Fruit fly (Drosophila melanogaster) whole organism, embryonic: ENCODE data around the gene CG11679.

Experiments used
- ATbp ChIP-seq: fragments of 200-800 bp; sonication (Bioruptor generic); optimal IDR thresholded peaks from 2 replicates; lab custom pipeline; 2017; ENCODE audit warnings: missing biosample characterization, mild to moderate bottlenecking, missing genetic modification characterization, missing genetic modification reagents
- Aef1 ChIP-seq: fragments of 200-800 bp; sonication (Bioruptor generic); IDR thresholded peaks from 3 replicates; pipeline ENCODE4 v1.3.6; 2022; ENCODE audit warnings: missing biosample characterization, missing genetic modification characterization
- B-H2 ChIP-seq: fragments of 200-800 bp; sonication (Bioruptor generic); optimal IDR thresholded peaks from 2 replicates; lab custom pipeline; 2018; ENCODE audit warnings: missing biosample characterization, mild to moderate bottlenecking, missing genetic modification characterization
- C15 ChIP-seq: fragments of 200-800 bp; sonication (Bioruptor generic); IDR thresholded peaks from 3 replicates; pipeline ENCODE4 v1.3.6; 2022; ENCODE audit warnings: missing biosample characterization, missing genetic modification characterization
- CG10366 ChIP-seq: fragments of 200-800 bp; sonication (Bioruptor generic); IDR thresholded peaks from 2 replicates; pipeline ENCODE4 v1.3.6; 2022; ENCODE audit warnings: missing biosample characterization, missing genetic modification characterization
- CG10959 ChIP-seq: fragments of 200-800 bp; sonication (Bioruptor generic); IDR thresholded peaks from 2 replicates; pipeline ENCODE4 v1.3.6; 2022; ENCODE audit warnings: missing biosample characterization, missing genetic modification characterization
- CG11504 ChIP-seq: fragments of 200-800 bp; sonication (Bioruptor generic); optimal IDR thresholded peaks from 3 replicates; lab custom pipeline; 2019; ENCODE audit warnings: missing biosample characterization, mild to moderate bottlenecking, missing genetic modification characterization, moderate library complexity
- CG11696 ChIP-seq: fragments of 200-800 bp; sonication (Bioruptor generic); IDR thresholded peaks from 2 replicates; pipeline ENCODE4 v1.3.6; 2022; ENCODE audit warnings: missing biosample characterization, missing genetic modification characterization
- CG13424 ChIP-seq: fragments of 200-800 bp; sonication (Bioruptor generic); optimal IDR thresholded peaks from 2 replicates; lab custom pipeline; 2019; ENCODE audit warnings: missing biosample characterization, mild to moderate bottlenecking, missing genetic modification characterization, moderate library complexity
- CG1529 ChIP-seq: fragments of 200-800 bp; sonication (Bioruptor generic); optimal IDR thresholded peaks from 3 replicates; lab custom pipeline; 2018; ENCODE audit warnings: missing biosample characterization, missing genetic modification characterization
- CG1603 ChIP-seq: fragments of 200-800 bp; sonication (Bioruptor generic); optimal IDR thresholded peaks from 2 replicates; lab custom pipeline; 2019; ENCODE audit warnings: missing biosample characterization, mild to moderate bottlenecking, missing genetic modification characterization, moderate library complexity
- CG1647 ChIP-seq: fragments of 200-800 bp; sonication (Bioruptor generic); optimal IDR thresholded peaks from 3 replicates; lab custom pipeline; 2016; ENCODE audit warnings: missing biosample characterization, missing genetic modification characterization
- CG16815 ChIP-seq: fragments of 200-800 bp; sonication (Bioruptor generic); optimal IDR thresholded peaks from 3 replicates; lab custom pipeline; 2017; ENCODE audit warnings: missing biosample characterization, mild to moderate bottlenecking, missing genetic modification characterization
- CG17186 ChIP-seq: fragments of 200-800 bp; sonication (Bioruptor generic); optimal IDR thresholded peaks from 3 replicates; lab custom pipeline; 2017; ENCODE audit warnings: missing biosample characterization, missing genetic modification reagents, missing genetic modification characterization
- CG18599 ChIP-seq: fragments of 200-800 bp; sonication (Bioruptor generic); optimal IDR thresholded peaks from 3 replicates; lab custom pipeline; 2017; ENCODE audit warnings: missing biosample characterization, missing genetic modification characterization, mild to moderate bottlenecking, moderate library complexity, missing genetic modification reagents
- CG42726 ChIP-seq: fragments of 200-800 bp; sonication (Bioruptor generic); IDR thresholded peaks from 2 replicates; pipeline ENCODE4 v1.3.6; 2022; ENCODE audit warnings: missing biosample characterization, missing genetic modification characterization; ENCODE audit not compliant: partially characterized antibody
- CG4282 ChIP-seq: fragments of 200-800 bp; sonication (Bioruptor generic); optimal IDR thresholded peaks from 2 replicates; lab custom pipeline; 2016; ENCODE audit warnings: missing biosample characterization, missing genetic modification characterization
- CG6683 ChIP-seq: fragments of 200-800 bp; sonication (Bioruptor generic); optimal IDR thresholded peaks from 2 replicates; lab custom pipeline; 2017; ENCODE audit warnings: missing biosample characterization, mild to moderate bottlenecking, missing genetic modification characterization, missing genetic modification reagents
- CG7839 ChIP-seq: fragments of 200-800 bp; sonication (Bioruptor generic); optimal IDR thresholded peaks from 3 replicates; lab custom pipeline; 2018; ENCODE audit warnings: missing biosample characterization, mild to moderate bottlenecking, missing genetic modification characterization, moderate library complexity
- CG8359 ChIP-seq: fragments of 200-800 bp; sonication (Bioruptor generic); optimal IDR thresholded peaks from 2 replicates; lab custom pipeline; 2017; ENCODE audit warnings: missing biosample characterization, mild to moderate bottlenecking, missing genetic modification characterization, borderline replicate concordance
- CG8765 ChIP-seq: fragments of 200-800 bp; sonication (Bioruptor generic); IDR thresholded peaks from 2 replicates; pipeline ENCODE4 v1.3.6; 2022; ENCODE audit warnings: missing biosample characterization, missing genetic modification characterization
- CTCF ChIP-seq: fragments of 200-800 bp; sonication (Bioruptor generic); optimal IDR thresholded peaks from 2 replicates; lab custom pipeline; 2017; ENCODE audit warnings: missing biosample characterization, mild to moderate bottlenecking, missing genetic modification characterization, moderate library complexity
- Dip2 ChIP-seq: fragments of 200-800 bp; sonication (Bioruptor generic); IDR thresholded peaks from 2 replicates; pipeline ENCODE4 v1.3.6; 2022; ENCODE audit warnings: missing biosample characterization, missing genetic modification characterization
- Doc2 ChIP-seq: fragments of 200-800 bp; sonication (Bioruptor generic); IDR thresholded peaks from 2 replicates; pipeline ENCODE4 v1.3.6; 2022; ENCODE audit warnings: missing biosample characterization, missing genetic modification characterization
- Doc3 ChIP-seq: fragments of 200-800 bp; sonication (Bioruptor generic); IDR thresholded peaks from 3 replicates; pipeline ENCODE4 v1.3.6; 2022; ENCODE audit warnings: missing biosample characterization, missing genetic modification characterization; ENCODE audit not compliant: partially characterized antibody
- ERR ChIP-seq: fragments of 200-800 bp; sonication (Bioruptor generic); optimal IDR thresholded peaks from 2 replicates; lab custom pipeline; 2016; ENCODE audit warnings: missing biosample characterization, missing genetic modification characterization
- Lhr ChIP-seq: fragments of 200-800 bp; sonication (Bioruptor generic); optimal IDR thresholded peaks from 3 replicates; lab custom pipeline; 2017; ENCODE audit warnings: mild to moderate bottlenecking, missing biosample characterization, missing genetic modification reagents, missing genetic modification characterization
- Mad ChIP-seq: fragments of 200-800 bp; sonication (Bioruptor generic); optimal IDR thresholded peaks from 2 replicates; lab custom pipeline; 2016; ENCODE audit warnings: missing biosample characterization, missing genetic modification characterization
- Nf-YA ChIP-seq: fragments of 200-800 bp; sonication (Bioruptor generic); IDR thresholded peaks from 2 replicates; pipeline ENCODE4 v1.3.6; 2022; ENCODE audit warnings: missing biosample characterization, missing genetic modification characterization
- Opbp ChIP-seq: fragments of 200-800 bp; sonication (Bioruptor generic); IDR thresholded peaks from 3 replicates; pipeline ENCODE4 v1.3.6; 2022; ENCODE audit warnings: missing biosample characterization, missing genetic modification characterization; ENCODE audit not compliant: partially characterized antibody
- Poxn ChIP-seq: fragments of 200-800 bp; sonication (Bioruptor generic); IDR thresholded peaks from 2 replicates; pipeline ENCODE4 v1.3.6; 2022; ENCODE audit warnings: missing biosample characterization, missing genetic modification characterization
- Ptx1 ChIP-seq: fragments of 200-800 bp; sonication (Bioruptor generic); IDR thresholded peaks from 2 replicates; pipeline ENCODE4 v1.3.6; 2022; ENCODE audit warnings: missing biosample characterization, missing genetic modification characterization
- Rfx ChIP-seq: fragments of 200-800 bp; sonication (Bioruptor generic); IDR thresholded peaks from 2 replicates; pipeline ENCODE4 v1.3.6; 2022; ENCODE audit warnings: missing biosample characterization, missing genetic modification characterization
- Xbp1 ChIP-seq: fragments of 200-800 bp; sonication (Bioruptor generic); optimal IDR thresholded peaks from 3 replicates; lab custom pipeline; 2016; ENCODE audit warnings: missing biosample characterization, mild to moderate bottlenecking, missing genetic modification characterization
- ac ChIP-seq: fragments of 200-800 bp; sonication (Bioruptor generic); optimal IDR thresholded peaks from 3 replicates; lab custom pipeline; 2017; ENCODE audit warnings: missing biosample characterization, mild to moderate bottlenecking, missing genetic modification characterization
- bigmax ChIP-seq: fragments of 200-800 bp; sonication (Bioruptor generic); optimal IDR thresholded peaks from 2 replicates; lab custom pipeline; 2018; ENCODE audit warnings: missing biosample characterization, mild to moderate bottlenecking, missing genetic modification characterization
- chif ChIP-seq, 2 experiments: fragments of 200-800 bp; sonication (Bioruptor generic); optimal IDR thresholded peaks; 3 replicates each; lab custom pipeline; 2016; ENCODE audit warnings: missing biosample characterization in 2 of 2, missing genetic modification characterization in 2 of 2
- ci ChIP-seq: fragments of 200-800 bp; sonication (Bioruptor generic); IDR thresholded peaks from 3 replicates; pipeline ENCODE4 v1.3.6; 2022; ENCODE audit warnings: missing biosample characterization, missing genetic modification characterization
- crol ChIP-seq: fragments of 200-800 bp; sonication (Bioruptor generic); IDR thresholded peaks from 2 replicates; pipeline ENCODE4 v1.3.6; 2022; ENCODE audit warnings: missing biosample characterization, missing genetic modification characterization
- crp ChIP-seq, 2 experiments: fragments of 200-800 bp; sonication (Bioruptor generic); optimal IDR thresholded peaks; 2 replicates in 1 of 2; 3 replicates in 1 of 2; lab custom pipeline; 2017; ENCODE audit warnings: missing biosample characterization in 2 of 2, missing genetic modification characterization in 2 of 2, mild to moderate bottlenecking in 1 of 2, moderate library complexity in 1 of 2
- fd96Cb ChIP-seq: fragments of 200-800 bp; sonication (Bioruptor generic); optimal IDR thresholded peaks from 2 replicates; lab custom pipeline; 2018; ENCODE audit warnings: missing biosample characterization, mild to moderate bottlenecking, missing genetic modification characterization, moderate library complexity
- ind ChIP-seq: fragments of 200-800 bp; sonication (Bioruptor generic); optimal IDR thresholded peaks from 3 replicates; lab custom pipeline; 2016; ENCODE audit warnings: missing biosample characterization, missing genetic modification characterization
- jigr1 ChIP-seq: fragments of 200-800 bp; sonication (Bioruptor generic); IDR thresholded peaks from 3 replicates; pipeline ENCODE4 v1.3.6; 2022; ENCODE audit warnings: missing biosample characterization, missing genetic modification characterization
- nerfin-1 ChIP-seq: fragments of 200-800 bp; sonication (Bioruptor generic); optimal IDR thresholded peaks from 3 replicates; lab custom pipeline; 2019; ENCODE audit warnings: missing biosample characterization, mild to moderate bottlenecking, missing genetic modification characterization, moderate library complexity
- ro ChIP-seq: fragments of 200-800 bp; sonication (Bioruptor generic); IDR thresholded peaks from 2 replicates; pipeline ENCODE4 v1.3.6; 2022; ENCODE audit warnings: missing biosample characterization, missing genetic modification characterization
- sens ChIP-seq: fragments of 200-800 bp; sonication (Bioruptor generic); peaks from one replicate; lab custom pipeline; 2016; ENCODE audit warnings: missing biosample characterization, missing genetic modification characterization
- shn ChIP-seq: fragments of 200-800 bp; sonication (Bioruptor generic); optimal IDR thresholded peaks from 3 replicates; lab custom pipeline; 2016; ENCODE audit warnings: missing biosample characterization, missing genetic modification characterization
- sisA ChIP-seq: fragments of 200-800 bp; sonication (Bioruptor generic); IDR thresholded peaks from 2 replicates; pipeline ENCODE4 v1.3.6; 2022; ENCODE audit warnings: missing biosample characterization, missing genetic modification characterization
- sna ChIP-seq: fragments of 200-800 bp; sonication (Bioruptor generic); IDR thresholded peaks from 2 replicates; pipeline ENCODE4 v1.3.6; 2022; ENCODE audit warnings: missing biosample characterization, missing genetic modification characterization; ENCODE audit not compliant: partially characterized antibody
- tll ChIP-seq, 2 experiments: fragments of 200-800 bp in 1 of 2; fragments of >200 bp in 1 of 2; sonication (Bioruptor generic) in 1 of 2; optimal IDR thresholded peaks; 2 replicates each; lab custom pipeline; 2017 to 2019; ENCODE audit warnings: missing biosample characterization in 2 of 2, missing genetic modification characterization in 2 of 2, mild to moderate bottlenecking in 1 of 2, moderate library complexity in 1 of 2
- trem ChIP-seq: fragments of 200-800 bp; optimal IDR thresholded peaks from 3 replicates; lab custom pipeline; 2019; ENCODE audit warnings: missing biosample characterization, mild to moderate bottlenecking, missing genetic modification characterization, moderate library complexity

CG11679 gene

DNA sequence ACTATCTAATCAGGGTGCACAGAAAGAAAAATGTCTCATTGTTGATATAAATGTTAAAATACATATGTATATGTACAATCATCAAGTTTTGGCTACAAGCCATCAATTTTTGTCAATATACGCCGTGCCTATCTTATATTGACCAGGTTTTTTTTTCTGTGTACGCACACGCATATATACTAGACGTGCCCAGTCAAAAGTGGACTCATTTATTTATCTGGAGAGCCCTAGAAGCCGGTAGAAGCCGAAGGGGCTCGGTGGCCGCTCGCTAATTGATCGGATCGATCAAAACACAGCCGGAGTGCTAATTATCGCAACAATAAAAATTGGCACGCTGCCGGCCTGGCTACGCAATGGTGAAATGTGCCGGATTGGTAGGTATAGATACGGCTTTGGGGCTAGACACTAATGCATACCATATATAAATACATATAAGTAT is 1.6 kb upstream of the CG11679 start (continued):
- peak; percentile 56 for TF ChIP-seq CG1603 (tag; lab: Kevin White, UChicago)
- 0 out of 2 replicates have a peak, but pooled peaks have one; percentile 48 for TF ChIP-seq Nf-YA (GFP tag; lab: Robert Waterston, UW)
- peak; percentile 21 for TF ChIP-seq bigmax (GFP tag; lab: Kevin White, UChicago)
- peak; percentile 63 for TF ChIP-seq CG6683
- no peak for TF ChIP-seq ro (GFP tag; lab: Robert Waterston, UW)
- peak; percentile 75 for TF ChIP-seq Ptx1 (GFP tag; lab: Robert Waterston, UW)
- no peak for TF ChIP-seq CG4282 (GFP tag; lab: Kevin White, UChicago)
- peak; percentile 66 for TF ChIP-seq Xbp1 (GFP tag; lab: Kevin White, UChicago)
- no peak for TF ChIP-seq sna (GFP tag; lab: Robert Waterston, UW)
- peak; percentile 64 for TF ChIP-seq ATbp
- TF ChIP-seq CG18599 (GFP tag; lab: Kevin White, UChicago): peak; percentile 91
- peak; percentile 64 for TF ChIP-seq CG11696 (GFP tag; lab: Robert Waterston, UW)
- TF ChIP-seq fd96Cb: peak; percentile 55
- TF ChIP-seq CG1529: peak; percentile 30
- TF ChIP-seq Dip2: no peak
- no peak for TF ChIP-seq Doc2 (GFP tag; lab: Robert Waterston, UW)
- TF ChIP-seq tll (GFP tag; optimal IDR thresholded peaks at IDR 0.05; lab: Kevin White, UChicago): no peak
- no peak for TF ChIP-seq jigr1 (GFP tag; lab: Robert Waterston, UW)
- peak; percentile 46; the same call in 1 of the 2 replicates for TF ChIP-seq CG10959 (GFP tag; lab: Robert Waterston, UW)
- peak; percentile 48 for TF ChIP-seq CG16815
- TF ChIP-seq Lhr (GFP tag; lab: Kevin White, UChicago): no peak
- TF ChIP-seq crol: no peak
- TF ChIP-seq sens (GFP tag; lab: Kevin White, UChicago): peak; percentile 91
- peak; percentile 72 for TF ChIP-seq sisA (GFP tag; lab: Robert Waterston, UW)
- TF ChIP-seq CG8765 (GFP tag; lab: Robert Waterston, UW): no peak
- TF ChIP-seq CG10366 (GFP tag; lab: Robert Waterston, UW): peak; percentile 80
- TF ChIP-seq trem (tag; lab: Kevin White, UChicago): no peak
- TF ChIP-seq Poxn: 0 out of 2 replicates have a peak, but pooled peaks have one; percentile 30
- TF ChIP-seq nerfin-1: peak; percentile 19
- TF ChIP-seq CG17186 (GFP tag; lab: Kevin White, UChicago): no peak
- no peak for TF ChIP-seq ac (GFP tag; lab: Kevin White, UChicago)
- peak; percentile 26 for TF ChIP-seq ERR
- TF ChIP-seq CG1647 (GFP tag; lab: Kevin White, UChicago): no peak
- TF ChIP-seq crp (GFP tag; optimal IDR thresholded peaks at IDR 0.05; lab: Kevin White, UChicago): peak in 1 of 2 experiments; percentile 21
- peak; percentile 76 for TF ChIP-seq B-H2
- no peak for TF ChIP-seq Doc3 (GFP tag; lab: Robert Waterston, UW)
- TF ChIP-seq CG8359 (GFP tag; lab: Kevin White, UChicago): no peak
- TF ChIP-seq CG7839 (tag; lab: Kevin White, UChicago): peak; percentile 77
- peak; percentile 73 for TF ChIP-seq Aef1
- peak; percentile 52 for TF ChIP-seq Mad
- peak; percentile 85 for TF ChIP-seq ci (GFP tag; lab: Robert Waterston, UW)
- peak; percentile 77 for TF ChIP-seq CG13424
- peak in 1 of 2 experiments; percentile 40 for TF ChIP-seq chif (GFP tag; optimal IDR thresholded peaks at IDR 0.05; lab: Kevin White, UChicago)
- TF ChIP-seq CG42726: no peak
- peak; percentile 92 for TF ChIP-seq Rfx
- peak; percentile 74 for TF ChIP-seq CG11504 (tag; lab: Kevin White, UChicago)
- TF ChIP-seq C15: peak; percentile 47; the same call in 1 of the 3 replicates
- TF ChIP-seq shn (GFP tag; lab: Kevin White, UChicago): no peak
- TF ChIP-seq Opbp (GFP tag; lab: Robert Waterston, UW): no peak
- peak; percentile 67 for TF ChIP-seq ind
- TF ChIP-seq CTCF (GFP tag; lab: Kevin White, UChicago): no peak
